Worm (Caenorhabditis elegans) whole organism, late embryonic: ENCODE results near the gene K10D6.3.

Experiments used
- C08G9.2 ChIP-seq: sonication (generic microtip); optimal IDR thresholded peaks from 2 replicates; lab custom pipeline; 2016; ENCODE audit warnings: mild to moderate bottlenecking, missing genetic modification characterization, moderate library complexity, missing compliant biosample characterization
- F13H6.1 ChIP-seq: sonication (generic microtip); optimal IDR thresholded peaks from 2 replicates; lab custom pipeline; 2016; ENCODE audit warnings: missing genetic modification characterization, missing compliant biosample characterization
- K02D7.2 ChIP-seq: sonication (generic microtip); optimal IDR thresholded peaks from 2 replicates; lab custom pipeline; 2017; ENCODE audit warnings: mild to moderate bottlenecking, missing genetic modification characterization, missing compliant biosample characterization
- T23F11.4 ChIP-seq: fragments of 200-800 bp; sonication (Bioruptor generic); optimal IDR thresholded peaks from 2 replicates; lab custom pipeline; 2018; ENCODE audit warnings: mild to moderate bottlenecking, missing genetic modification characterization, missing compliant biosample characterization
- Y22D7AL.16 ChIP-seq: sonication (generic microtip); optimal IDR thresholded peaks from 2 replicates; lab custom pipeline; 2016; ENCODE audit warnings: missing genetic modification characterization, missing compliant biosample characterization
- ahr-1 ChIP-seq: sonication (generic microtip); optimal IDR thresholded peaks from 2 replicates; lab custom pipeline; 2016; ENCODE audit warnings: missing genetic modification characterization, missing compliant biosample characterization
- ama-1 ChIP-seq: fragments of 150-350 bp; optimal IDR thresholded peaks from 2 replicates; lab custom pipeline; 2014
- ceh-18 ChIP-seq: sonication (generic microtip); optimal IDR thresholded peaks from 2 replicates; lab custom pipeline; 2016; ENCODE audit warnings: missing genetic modification characterization, missing compliant biosample characterization
- ceh-2 ChIP-seq: sonication (generic microtip); optimal IDR thresholded peaks from 2 replicates; lab custom pipeline; 2016; ENCODE audit warnings: missing genotype, missing genetic modification characterization, missing compliant biosample characterization
- ceh-22 ChIP-seq: sonication (generic microtip); optimal IDR thresholded peaks from 2 replicates; lab custom pipeline; 2017; ENCODE audit warnings: missing biosample characterization, missing genetic modification characterization
- ceh-24 ChIP-seq: sonication (generic microtip); optimal IDR thresholded peaks from 2 replicates; lab custom pipeline; 2016; ENCODE audit warnings: mild to moderate bottlenecking, missing genetic modification characterization, missing compliant biosample characterization
- ceh-30 ChIP-seq: fragments of 150-350 bp; optimal IDR thresholded peaks from 2 replicates; lab custom pipeline; 2014; ENCODE audit warnings: missing biosample characterization, missing genetic modification characterization
- ceh-34 ChIP-seq: sonication (generic microtip); optimal IDR thresholded peaks from 2 replicates; lab custom pipeline; 2016; ENCODE audit warnings: mild to moderate bottlenecking, missing genetic modification characterization, missing compliant biosample characterization
- ceh-45 ChIP-seq: fragments of 200-800 bp; sonication (Bioruptor generic); IDR thresholded peaks from 2 replicates; pipeline ENCODE4 v1.3.6; 2022; ENCODE audit warnings: missing genetic modification reagents, missing genetic modification characterization, missing compliant biosample characterization
- ceh-48 ChIP-seq: sonication (generic microtip); optimal IDR thresholded peaks from 2 replicates; lab custom pipeline; 2016; ENCODE audit warnings: missing genetic modification characterization, inconsistent platforms, missing compliant biosample characterization
- ceh-6 ChIP-seq: fragments of 200-800 bp; sonication (Bioruptor generic); optimal IDR thresholded peaks from 2 replicates; lab custom pipeline; 2018; ENCODE audit warnings: mild to moderate bottlenecking, missing genetic modification characterization, missing compliant biosample characterization
- ceh-9 ChIP-seq: sonication (generic microtip); optimal IDR thresholded peaks from 2 replicates; lab custom pipeline; 2016; ENCODE audit warnings: mild to moderate bottlenecking, missing genetic modification characterization, inconsistent platforms, missing compliant biosample characterization
- dmd-4 ChIP-seq: sonication (generic microtip); optimal IDR thresholded peaks from 2 replicates; lab custom pipeline; 2016; ENCODE audit warnings: borderline replicate concordance, missing genetic modification characterization, missing compliant biosample characterization
- dve-1 ChIP-seq: sonication (generic microtip); optimal IDR thresholded peaks from 2 replicates; lab custom pipeline; 2017; ENCODE audit warnings: antibody characterized with exemption, mild to moderate bottlenecking, missing genetic modification characterization, missing compliant biosample characterization
- fax-1 ChIP-seq: sonication (generic microtip); optimal IDR thresholded peaks from 2 replicates; lab custom pipeline; 2016; ENCODE audit warnings: missing genotype, missing genetic modification characterization, missing compliant biosample characterization
- hlh-30 ChIP-seq: sonication (generic microtip); optimal IDR thresholded peaks from 2 replicates; lab custom pipeline; 2017; ENCODE audit warnings: antibody characterized with exemption, missing genetic modification characterization, missing compliant biosample characterization; ENCODE audit not compliant: insufficient read depth
- lim-6 ChIP-seq: sonication (generic microtip); optimal IDR thresholded peaks from 2 replicates; lab custom pipeline; 2016; ENCODE audit warnings: missing genetic modification characterization, missing compliant biosample characterization
- madf-2 ChIP-seq: sonication (generic microtip); optimal IDR thresholded peaks from 2 replicates; lab custom pipeline; 2017; ENCODE audit warnings: missing genetic modification characterization, missing compliant biosample characterization
- mec-3 ChIP-seq: sonication (generic microtip); optimal IDR thresholded peaks from 2 replicates; lab custom pipeline; 2016; ENCODE audit warnings: borderline replicate concordance, missing genetic modification characterization, missing compliant biosample characterization
- npax-4 ChIP-seq: sonication (generic microtip); optimal IDR thresholded peaks from 2 replicates; lab custom pipeline; 2016; ENCODE audit warnings: missing genetic modification characterization, missing compliant biosample characterization
- pha-2 ChIP-seq: sonication (generic microtip); optimal IDR thresholded peaks from 2 replicates; lab custom pipeline; 2017; ENCODE audit warnings: mild to moderate bottlenecking, missing genetic modification characterization, missing compliant biosample characterization
- pha-4 ChIP-seq: fragments of 150-350 bp; optimal IDR thresholded peaks from 2 replicates; lab custom pipeline; 2018; ENCODE audit warnings: missing biosample characterization, missing genetic modification reagents, missing genetic modification characterization
- pqm-1 ChIP-seq: sonication (generic microtip); optimal IDR thresholded peaks from 2 replicates; lab custom pipeline; 2016; ENCODE audit warnings: missing genetic modification characterization, missing compliant biosample characterization
- rnt-1 ChIP-seq: sonication (generic microtip); optimal IDR thresholded peaks from 2 replicates; lab custom pipeline; 2016; ENCODE audit warnings: missing genetic modification characterization, missing compliant biosample characterization
- sox-2 ChIP-seq: fragments of 200-800 bp; sonication (Bioruptor generic); IDR thresholded peaks from 2 replicates; pipeline ENCODE4 v1.3.6; 2022; ENCODE audit warnings: missing genetic modification reagents, missing genetic modification characterization, missing compliant biosample characterization
- sox-4 ChIP-seq: sonication (generic microtip); optimal IDR thresholded peaks from 2 replicates; lab custom pipeline; 2017; ENCODE audit warnings: mild to moderate bottlenecking, missing genetic modification characterization, inconsistent platforms, missing compliant biosample characterization
- syd-9 ChIP-seq: sonication (generic microtip); optimal IDR thresholded peaks from 2 replicates; lab custom pipeline; 2016; ENCODE audit warnings: mild to moderate bottlenecking, missing genetic modification characterization, moderate library complexity, missing compliant biosample characterization
- tbx-7 ChIP-seq: sonication (generic microtip); optimal IDR thresholded peaks from 2 replicates; lab custom pipeline; 2016; ENCODE audit warnings: missing genotype, missing genetic modification characterization, missing compliant biosample characterization
- unc-3 ChIP-seq, 2 experiments: fragments of 200-800 bp in 1 of 2; sonication (Bioruptor generic) in 1 of 2; sonication (generic microtip) in 1 of 2; conservative IDR thresholded peaks in 1 of 2; optimal IDR thresholded peaks in 1 of 2; 2 replicates each; pipeline versions ENCODE4 v1.3.6 to Lab custom; 2016 to 2022; ENCODE audit warnings: missing compliant biosample characterization in 2 of 2, missing genetic modification characterization in 2 of 2, missing genetic modification reagents in 1 of 2
- unc-86 ChIP-seq: sonication (generic microtip); optimal IDR thresholded peaks from 2 replicates; lab custom pipeline; 2016; ENCODE audit warnings: missing genetic modification characterization, missing compliant biosample characterization
- zip-5 ChIP-seq: sonication (generic microtip); optimal IDR thresholded peaks from 2 replicates; lab custom pipeline; 2016; ENCODE audit warnings: missing genetic modification characterization, missing compliant biosample characterization
- ztf-16 ChIP-seq: sonication (generic microtip); optimal IDR thresholded peaks from 2 replicates; lab custom pipeline; 2017; ENCODE audit warnings: missing genetic modification characterization, missing compliant biosample characterization

K10D6.3 gene

DNA sequence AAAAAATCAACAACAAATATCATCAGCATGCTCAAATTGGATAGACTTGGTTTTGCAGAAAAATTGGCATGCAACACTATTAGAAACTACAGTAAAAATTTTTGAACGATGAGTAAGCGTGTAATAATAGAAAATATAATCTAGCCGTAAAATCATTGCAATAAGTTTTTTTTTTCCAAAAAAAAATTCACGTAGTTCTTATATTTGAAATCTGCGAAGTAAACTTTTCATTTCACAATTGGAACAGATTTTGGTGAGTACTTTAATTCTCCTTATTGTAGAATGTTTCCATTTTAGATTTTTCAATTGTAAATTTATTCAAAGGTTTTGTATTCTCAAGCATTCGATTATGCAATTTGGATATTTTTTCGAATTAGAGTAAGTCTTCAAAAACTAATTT lies at the start of gene K10D6.3:
Gene K10D6.3, plus strand, starts transcription at position 301 of the 400 bp plus-strand sequence.
- no peak for TF ChIP-seq T23F11.4 (GFP tag; lab: Kevin White, UChicago)
- no peak for TF ChIP-seq syd-9 (tag; lab: Kevin White, UChicago)
- TF ChIP-seq ama-1 = no peak
- TF ChIP-seq sox-2 = no peak
- TF ChIP-seq unc-3 (GFP tag; conservative IDR thresholded peaks at IDR 0.05; lab: Robert Waterston, UW) = no peak
- no peak for TF ChIP-seq unc-3 (tag; optimal IDR thresholded peaks at IDR 0.05; lab: Kevin White, UChicago)
- no peak for TF ChIP-seq unc-86 (tag; lab: Kevin White, UChicago)
- no peak for TF ChIP-seq ceh-18 (tag; lab: Kevin White, UChicago)
- TF ChIP-seq rnt-1 (tag; lab: Kevin White, UChicago) = no peak
- TF ChIP-seq zip-5 (tag; lab: Kevin White, UChicago) = no peak
- no peak for TF ChIP-seq madf-2 (tag; lab: Kevin White, UChicago)
- no peak for TF ChIP-seq C08G9.2 (tag; lab: Kevin White, UChicago)
- TF ChIP-seq ceh-30 (tag; lab: Kevin White, UChicago) = no peak
- TF ChIP-seq tbx-7 (tag; lab: Kevin White, UChicago) = no peak
- TF ChIP-seq ceh-22 (tag; lab: Kevin White, UChicago) = no peak
- no peak for TF ChIP-seq dmd-4 (tag; lab: Kevin White, UChicago)
- TF ChIP-seq ceh-45 (GFP tag; lab: Robert Waterston, UW) = no peak
- TF ChIP-seq ceh-9 = no peak
- no peak for TF ChIP-seq lim-6 (tag; lab: Kevin White, UChicago)
- no peak for TF ChIP-seq Y22D7AL.16 (tag; lab: Kevin White, UChicago)
- TF ChIP-seq mec-3 (tag; lab: Kevin White, UChicago) = no peak

DNA sequence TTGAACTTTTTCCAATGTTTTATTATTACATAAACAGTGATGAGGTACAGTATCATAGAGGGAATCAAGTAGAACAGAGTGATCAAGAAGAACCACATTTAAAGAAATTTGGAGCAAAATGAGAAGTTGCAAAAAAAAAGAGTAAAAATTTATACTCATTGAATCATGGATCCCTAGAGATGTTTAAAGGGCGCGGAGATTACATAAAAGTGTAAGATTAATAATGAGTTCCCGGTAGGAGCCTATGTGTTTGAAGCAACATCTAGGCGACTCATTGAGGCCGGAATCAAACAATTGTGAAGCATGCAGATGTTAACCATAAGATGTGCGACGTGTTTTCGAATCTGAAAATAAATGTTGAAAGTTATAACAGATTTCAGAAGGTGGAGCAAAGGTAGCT lies 48.1 kb upstream of the K10D6.3 start, which contains the start of gene srg-39:
Gene srg-39, minus strand, starts transcription at position 101 of the 400 bp plus-strand sequence.
- TF ChIP-seq ceh-34 (tag; lab: Kevin White, UChicago) (no peak), mec-3 (tag; lab: Kevin White, UChicago) (no peak), Y22D7AL.16 (tag; lab: Kevin White, UChicago) (no peak), ceh-6 (GFP tag; lab: Kevin White, UChicago) (no peak), pqm-1 (tag; lab: Kevin White, UChicago) (no peak), npax-4 (tag; lab: Kevin White, UChicago) (no peak), pha-4 (tag; lab: Kevin White, UChicago) (no peak), unc-86 (tag; lab: Kevin White, UChicago) (no peak), K02D7.2 (no peak), ztf-16 (no peak)
- TF ChIP-seq, all 69 proteins: peak for 0

DNA sequence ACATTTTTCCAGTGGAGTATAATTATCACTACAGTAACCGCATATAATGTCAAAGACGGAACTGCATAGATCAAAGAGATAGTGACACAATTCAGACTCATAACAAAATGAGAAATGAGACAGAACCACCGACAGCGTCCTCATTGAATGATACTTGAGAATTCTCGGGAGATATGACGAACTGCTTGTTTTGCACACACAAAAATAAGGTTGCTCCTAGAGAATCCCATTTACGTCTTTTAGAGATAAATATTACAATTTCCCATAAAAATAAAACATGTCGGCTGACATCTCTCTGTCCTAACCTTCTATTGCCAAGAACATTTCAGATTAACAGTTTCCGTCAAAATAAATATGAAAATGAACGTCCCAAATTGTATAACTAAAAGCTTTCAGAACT lies 44.9 kb upstream of the K10D6.3 start, which contains the start of gene srg-38:
Gene srg-38, minus strand, starts transcription at position 101 of the 400 bp plus-strand sequence.
- TF ChIP-seq fax-1 = no peak
- TF ChIP-seq F13H6.1 (tag; lab: Kevin White, UChicago) = no peak
- TF ChIP-seq sox-2 = no peak
- TF ChIP-seq ceh-48 (tag; lab: Kevin White, UChicago) = no peak
- no peak for TF ChIP-seq madf-2 (tag; lab: Kevin White, UChicago)
- TF ChIP-seq sox-4 = no peak
- TF ChIP-seq lim-6 (tag; lab: Kevin White, UChicago) = no peak
- TF ChIP-seq ceh-9 = no peak
- TF ChIP-seq npax-4 (tag; lab: Kevin White, UChicago) = no peak
- TF ChIP-seq pha-2 (tag; lab: Kevin White, UChicago) = no peak
- TF ChIP-seq ceh-34 (tag; lab: Kevin White, UChicago) = no peak
- TF ChIP-seq dve-1 = no peak
- TF ChIP-seq hlh-30 (tag; lab: Kevin White, UChicago) = no peak
- TF ChIP-seq ahr-1 (tag; lab: Kevin White, UChicago) = no peak
- no peak for TF ChIP-seq ceh-2 (tag; lab: Kevin White, UChicago)
- TF ChIP-seq ceh-24 (tag; lab: Kevin White, UChicago) = no peak
